Fruit fly (Drosophila melanogaster) whole organism, embryonic: ENCODE data around the gene ClpX.
A peak's percentile ranks its signal among the peaks of the same experiment; 100 is the strongest.

Experiments
- Abd-B ChIP-seq: fragments of 200-800 bp; sonication (Bioruptor generic); optimal IDR thresholded peaks from 2 replicates; lab custom pipeline; 2018; ENCODE audit warnings: missing biosample characterization, mild to moderate bottlenecking, missing genetic modification characterization, moderate library complexity
- Antp ChIP-seq: fragments of 200-800 bp; sonication (Bioruptor generic); optimal IDR thresholded peaks from 3 replicates; lab custom pipeline; 2016; ENCODE audit warnings: missing biosample characterization, missing genetic modification characterization
- Blimp-1 ChIP-seq: fragments of 200-800 bp; sonication (Bioruptor generic); optimal IDR thresholded peaks from 3 replicates; lab custom pipeline; 2018; ENCODE audit warnings: missing biosample characterization, missing genetic modification characterization, mild to moderate bottlenecking, moderate library complexity, missing genetic modification reagents
- CG10274 ChIP-seq: fragments of 200-800 bp; sonication (Bioruptor generic); optimal IDR thresholded peaks from 3 replicates; lab custom pipeline; 2017; ENCODE audit warnings: missing biosample characterization, mild to moderate bottlenecking, missing genetic modification characterization
- CG10431 ChIP-seq: fragments of 200-800 bp; sonication (Bioruptor generic); optimal IDR thresholded peaks from 3 replicates; lab custom pipeline; 2018; ENCODE audit warnings: missing biosample characterization, mild to moderate bottlenecking, missing genetic modification characterization
- CG10959 ChIP-seq: fragments of 200-800 bp; sonication (Bioruptor generic); IDR thresholded peaks from 2 replicates; pipeline ENCODE4 v1.3.6; 2022; ENCODE audit warnings: missing biosample characterization, missing genetic modification characterization
- CG10979 ChIP-seq: fragments of 200-800 bp; sonication (Bioruptor generic); optimal IDR thresholded peaks from 2 replicates; lab custom pipeline; 2018; ENCODE audit warnings: missing biosample characterization, mild to moderate bottlenecking, missing genetic modification characterization, moderate library complexity
- CG14014 ChIP-seq: fragments of 200-800 bp; sonication (Bioruptor generic); IDR thresholded peaks from 2 replicates; pipeline ENCODE4 v1.3.6; 2022; ENCODE audit warnings: missing biosample characterization, missing genetic modification characterization
- CG14441 ChIP-seq: fragments of 200-800 bp; sonication (Bioruptor generic); IDR thresholded peaks from 2 replicates; pipeline ENCODE4 v1.3.6; 2022; ENCODE audit warnings: missing biosample characterization, missing genetic modification characterization
- CG16813 ChIP-seq: fragments of 200-800 bp; sonication (Bioruptor generic); IDR thresholded peaks from 3 replicates; pipeline ENCODE4 v1.3.6; 2022; ENCODE audit warnings: missing biosample characterization, missing genetic modification characterization; ENCODE audit not compliant: partially characterized antibody
- CG18262 ChIP-seq: fragments of 200-800 bp; optimal IDR thresholded peaks from 3 replicates; lab custom pipeline; 2019; ENCODE audit warnings: missing biosample characterization, mild to moderate bottlenecking, missing genetic modification characterization, moderate library complexity
- CG18619 ChIP-seq: fragments of 200-800 bp; sonication (Bioruptor generic); optimal IDR thresholded peaks from 3 replicates; lab custom pipeline; 2017; ENCODE audit warnings: missing biosample characterization, mild to moderate bottlenecking, missing genetic modification characterization
- CG30020 ChIP-seq: fragments of 200-800 bp; optimal IDR thresholded peaks from 2 replicates; lab custom pipeline; 2019; ENCODE audit warnings: missing biosample characterization, mild to moderate bottlenecking, missing genetic modification characterization, moderate library complexity
- CG31441 ChIP-seq: fragments of 200-800 bp; sonication (Bioruptor generic); IDR thresholded peaks from 2 replicates; pipeline ENCODE4 v1.3.6; 2022; ENCODE audit warnings: missing biosample characterization, missing genetic modification characterization
- CG3163 ChIP-seq: fragments of 200-800 bp; sonication (Bioruptor generic); optimal IDR thresholded peaks from 3 replicates; lab custom pipeline; 2016; ENCODE audit warnings: missing biosample characterization, missing genetic modification characterization
- CG32772 ChIP-seq: fragments of 200-800 bp; sonication (Bioruptor generic); IDR thresholded peaks from 2 replicates; pipeline ENCODE4 v1.3.6; 2022; ENCODE audit warnings: missing biosample characterization, missing genetic modification characterization
- CG8924 ChIP-seq: fragments of 200-800 bp; optimal IDR thresholded peaks from 3 replicates; lab custom pipeline; 2019; ENCODE audit warnings: missing biosample characterization, mild to moderate bottlenecking, missing genetic modification characterization, moderate library complexity
- CG9215 ChIP-seq: fragments of 200-800 bp; sonication (Bioruptor generic); IDR thresholded peaks from 2 replicates; pipeline ENCODE4 v1.3.6; 2022; ENCODE audit warnings: missing biosample characterization, missing genetic modification characterization
- CkIIα-i1 ChIP-seq: fragments of 200-800 bp; sonication (Bioruptor generic); IDR thresholded peaks from 2 replicates; pipeline ENCODE4 v1.3.6; 2022; ENCODE audit warnings: missing biosample characterization, missing genetic modification characterization
- Deaf1 ChIP-seq: fragments of 200-800 bp; optimal IDR thresholded peaks from 3 replicates; lab custom pipeline; 2019; ENCODE audit warnings: missing biosample characterization, mild to moderate bottlenecking, missing genetic modification characterization, moderate library complexity
- Dek ChIP-seq: fragments of 200-800 bp; sonication (Bioruptor generic); optimal IDR thresholded peaks from 3 replicates; lab custom pipeline; 2019; ENCODE audit warnings: missing biosample characterization, mild to moderate bottlenecking, missing genetic modification characterization, moderate library complexity
- Ets65A ChIP-seq: fragments of 200-800 bp; sonication (Bioruptor generic); peaks from one replicate; lab custom pipeline; 2016; ENCODE audit warnings: missing biosample characterization, missing genetic modification characterization
- H2.0 ChIP-seq: fragments of 200-800 bp; sonication (Bioruptor generic); IDR thresholded peaks from 2 replicates; pipeline ENCODE4 v1.3.6; 2022; ENCODE audit warnings: missing biosample characterization, missing genetic modification characterization
- HmgD ChIP-seq: fragments of 200-800 bp; sonication (Bioruptor generic); optimal IDR thresholded peaks from 3 replicates; lab custom pipeline; 2016; ENCODE audit warnings: missing biosample characterization, missing genetic modification characterization
- HmgZ ChIP-seq: fragments of 200-800 bp; sonication (Bioruptor generic); optimal IDR thresholded peaks from 2 replicates; lab custom pipeline; 2018; ENCODE audit warnings: missing biosample characterization, mild to moderate bottlenecking, missing genetic modification characterization
- Hr3 ChIP-seq: fragments of 200-800 bp; sonication (Bioruptor generic); optimal IDR thresholded peaks from 3 replicates; lab custom pipeline; 2016; ENCODE audit warnings: missing biosample characterization, missing genetic modification characterization
- MTF-1 ChIP-seq: fragments of 200-800 bp; sonication (Bioruptor generic); optimal IDR thresholded peaks from 2 replicates; lab custom pipeline; 2018; ENCODE audit warnings: missing biosample characterization, mild to moderate bottlenecking, missing genetic modification characterization, borderline replicate concordance
- Max ChIP-seq: fragments of 200-800 bp; sonication (Bioruptor generic); optimal IDR thresholded peaks from 2 replicates; lab custom pipeline; 2016; ENCODE audit warnings: missing biosample characterization, mild to moderate bottlenecking, missing genetic modification characterization
- Myb ChIP-seq: fragments of 200-800 bp; sonication (Bioruptor generic); optimal IDR thresholded peaks from 2 replicates; lab custom pipeline; 2016; ENCODE audit warnings: missing biosample characterization, missing genetic modification characterization
- NFAT ChIP-seq: fragments of 200-800 bp; sonication (Bioruptor generic); IDR thresholded peaks from 2 replicates; pipeline ENCODE4 v1.3.6; 2022; ENCODE audit warnings: missing biosample characterization, missing genetic modification characterization
- PHDP ChIP-seq: fragments of 200-800 bp; sonication (Bioruptor generic); optimal IDR thresholded peaks from 3 replicates; lab custom pipeline; 2018; ENCODE audit warnings: missing biosample characterization, mild to moderate bottlenecking, missing genetic modification characterization, moderate library complexity
- Ptx1 ChIP-seq: fragments of 200-800 bp; sonication (Bioruptor generic); IDR thresholded peaks from 2 replicates; pipeline ENCODE4 v1.3.6; 2022; ENCODE audit warnings: missing biosample characterization, missing genetic modification characterization
- aop ChIP-seq: fragments of 200-800 bp; sonication (Bioruptor generic); IDR thresholded peaks from 2 replicates; pipeline ENCODE4 v1.3.6; 2022; ENCODE audit warnings: missing biosample characterization, missing genetic modification characterization
- bowl ChIP-seq: fragments of 200-800 bp; sonication (Bioruptor generic); IDR thresholded peaks from 2 replicates; pipeline ENCODE4 v1.3.6; 2022; ENCODE audit warnings: missing biosample characterization, missing genetic modification characterization
- grn ChIP-seq: fragments of 200-800 bp; sonication (Bioruptor generic); optimal IDR thresholded peaks from 3 replicates; lab custom pipeline; 2017; ENCODE audit warnings: missing biosample characterization, missing genetic modification characterization
- hbn ChIP-seq: fragments of 200-800 bp; sonication (Bioruptor generic); IDR thresholded peaks from 2 replicates; pipeline ENCODE4 v1.3.6; 2022; ENCODE audit warnings: missing biosample characterization, missing genetic modification characterization; ENCODE audit not compliant: partially characterized antibody
- jing ChIP-seq: fragments of 200-800 bp; sonication (Bioruptor generic); optimal IDR thresholded peaks from 2 replicates; lab custom pipeline; 2018; ENCODE audit warnings: missing biosample characterization, mild to moderate bottlenecking, missing genetic modification characterization
- kni ChIP-seq: fragments of 200-800 bp; sonication (Bioruptor generic); optimal IDR thresholded peaks from 3 replicates; lab custom pipeline; 2017; ENCODE audit warnings: mild to moderate bottlenecking, missing biosample characterization, missing genetic modification reagents, missing genetic modification characterization
- lab ChIP-seq: fragments of 200-800 bp; sonication (Bioruptor generic); optimal IDR thresholded peaks from 3 replicates; lab custom pipeline; 2017; ENCODE audit warnings: missing biosample characterization, missing genetic modification characterization, mild to moderate bottlenecking, moderate library complexity, missing genetic modification reagents
- lola ChIP-seq, 3 experiments: fragments of >200 bp in 2 of 3; fragments of 200-800 bp in 1 of 3; sonication (Bioruptor generic) in 1 of 3; optimal IDR thresholded peaks; 2 replicates each; lab custom pipeline; 2017 to 2019; ENCODE audit warnings: missing biosample characterization in 3 of 3, missing genetic modification characterization in 3 of 3, mild to moderate bottlenecking in 1 of 3, moderate library complexity in 1 of 3
- luna ChIP-seq: fragments of 200-800 bp; sonication (Bioruptor generic); optimal IDR thresholded peaks from 2 replicates; lab custom pipeline; 2016; ENCODE audit warnings: missing biosample characterization, missing genetic modification characterization
- nau ChIP-seq: fragments of 200-800 bp; sonication (Bioruptor generic); optimal IDR thresholded peaks from 3 replicates; lab custom pipeline; 2017; ENCODE audit warnings: missing biosample characterization, mild to moderate bottlenecking, missing genetic modification characterization, missing genetic modification reagents
- pita ChIP-seq: fragments of 200-800 bp; sonication (Bioruptor generic); optimal IDR thresholded peaks from 2 replicates; lab custom pipeline; 2017; ENCODE audit warnings: missing biosample characterization, mild to moderate bottlenecking, missing genetic modification characterization
- schlank ChIP-seq: fragments of 200-800 bp; sonication (Bioruptor generic); optimal IDR thresholded peaks from 2 replicates; lab custom pipeline; 2018; ENCODE audit warnings: missing biosample characterization, mild to moderate bottlenecking, missing genetic modification characterization
- sens ChIP-seq: fragments of 200-800 bp; sonication (Bioruptor generic); peaks from one replicate; lab custom pipeline; 2016; ENCODE audit warnings: missing biosample characterization, missing genetic modification characterization
- sima ChIP-seq: fragments of 200-800 bp; sonication (Bioruptor generic); optimal IDR thresholded peaks from 2 replicates; lab custom pipeline; 2016; ENCODE audit warnings: missing biosample characterization, missing genetic modification characterization
- slou ChIP-seq: fragments of 200-800 bp; sonication (Bioruptor generic); optimal IDR thresholded peaks from 3 replicates; lab custom pipeline; 2016; ENCODE audit warnings: missing biosample characterization, missing genetic modification characterization
- sob ChIP-seq: fragments of 200-800 bp; sonication (Bioruptor generic); IDR thresholded peaks from 2 replicates; pipeline ENCODE4 v1.3.6; 2022; ENCODE audit warnings: missing biosample characterization, missing genetic modification characterization
- trh ChIP-seq: fragments of 200-800 bp; sonication (Bioruptor generic); optimal IDR thresholded peaks from 2 replicates; lab custom pipeline; 2016; ENCODE audit warnings: missing biosample characterization, missing genetic modification characterization
- zen ChIP-seq: fragments of 200-800 bp; sonication (Bioruptor generic); optimal IDR thresholded peaks from 3 replicates; lab custom pipeline; 2018; ENCODE audit warnings: missing biosample characterization, mild to moderate bottlenecking, missing genetic modification characterization, moderate library complexity

ClpX gene

DNA sequence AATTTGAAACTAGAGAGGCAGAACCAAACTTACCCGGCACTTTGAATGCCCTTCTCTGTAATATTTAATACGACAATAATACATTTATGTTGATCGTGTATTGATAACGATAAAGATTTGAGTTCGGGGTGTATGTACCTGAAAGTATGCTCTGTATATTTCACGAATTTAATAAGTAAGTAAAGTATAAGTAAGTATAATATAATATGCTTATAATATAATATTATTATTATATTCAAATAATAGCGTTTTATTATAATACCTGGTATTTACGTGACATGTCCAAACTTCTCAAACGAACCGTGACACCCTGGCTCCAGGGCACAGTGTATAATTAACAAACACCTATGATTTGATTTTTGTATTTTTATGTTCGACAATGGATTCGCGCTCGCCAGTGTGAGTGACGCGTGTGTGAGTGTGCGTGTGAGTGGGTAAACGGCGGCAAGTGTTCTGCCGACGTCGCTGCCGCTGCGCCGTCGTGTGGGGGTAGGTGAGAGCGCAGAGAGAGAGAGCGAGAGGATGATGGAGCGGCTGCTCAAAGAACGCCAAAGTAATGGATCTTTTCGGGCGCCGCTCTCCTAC is 13.8 kb downstream of the ClpX start (continued):
- TF ChIP-seq sima (GFP tag; lab: Kevin White, UChicago) (no peak), CG18262 (peak; percentile 64), Deaf1 (peak; percentile 66), Antp (GFP tag; lab: Kevin White, UChicago) (no peak), bowl (GFP tag; lab: Robert Waterston, UW) (no peak; the same call in 1 of the 2 replicates), Dek (peak; percentile 78), luna (GFP tag; lab: Kevin White, UChicago) (no peak), lola (GFP tag; optimal IDR thresholded peaks at IDR 0.05; lab: Kevin White, UChicago) (peak in 1 of 3 experiments; percentile 15), Abd-B (GFP tag; lab: Kevin White, UChicago) (peak; percentile 66), CG16813 (GFP tag; lab: Robert Waterston, UW) (no peak), CG10979 (tag; lab: Kevin White, UChicago) (peak; percentile 75), HmgD (GFP tag; lab: Kevin White, UChicago) (no peak), CG32772 (GFP tag; lab: Robert Waterston, UW) (no peak), MTF-1 (GFP tag; lab: Kevin White, UChicago) (peak; percentile 23), slou (GFP tag; lab: Kevin White, UChicago) (no peak), CG3163 (GFP tag; lab: Kevin White, UChicago) (no peak), hbn (GFP tag; lab: Robert Waterston, UW) (peak; percentile 21; the same call in 1 of the 2 replicates), sob (GFP tag; lab: Robert Waterston, UW) (peak; percentile 58; the same call in 1 of the 2 replicates), CkIIα-i1 (no peak), aop (GFP tag; lab: Robert Waterston, UW) (no peak), CG30020 (tag; lab: Kevin White, UChicago) (no peak), PHDP (peak; percentile 85), HmgZ (tag; lab: Kevin White, UChicago) (peak; percentile 48), trh (no peak), CG14441 (GFP tag; lab: Robert Waterston, UW) (peak; percentile 50), Max (GFP tag; lab: Kevin White, UChicago) (peak; percentile 47), Ptx1 (GFP tag; lab: Robert Waterston, UW) (peak; percentile 62), pita (no peak), sens (GFP tag; lab: Kevin White, UChicago) (peak; percentile 47), lab (GFP tag; lab: Kevin White, UChicago) (peak; percentile 91), Hr3 (GFP tag; lab: Kevin White, UChicago) (peak; percentile 67), CG10959 (GFP tag; lab: Robert Waterston, UW) (no peak), grn (no peak), Blimp-1 (GFP tag; lab: Kevin White, UChicago) (peak; percentile 76), H2.0 (GFP tag; lab: Robert Waterston, UW) (no peak; the same call in 1 of the 2 replicates), NFAT (GFP tag; lab: Robert Waterston, UW) (no peak), CG9215 (peak; percentile 69), CG14014 (peak; percentile 60), CG10431 (GFP tag; lab: Kevin White, UChicago) (no peak), zen (tag; lab: Kevin White, UChicago) (peak; percentile 40), CG8924 (tag; lab: Kevin White, UChicago) (peak; percentile 87), jing (GFP tag; lab: Kevin White, UChicago) (peak; percentile 12), nau (no peak), schlank (tag; lab: Kevin White, UChicago) (peak; percentile 45), CG18619 (GFP tag; lab: Kevin White, UChicago) (peak; percentile 72), Ets65A (GFP tag; lab: Kevin White, UChicago) (no peak), Myb (GFP tag; lab: Kevin White, UChicago) (no peak), CG10274 (GFP tag; lab: Kevin White, UChicago) (peak; percentile 80), CG31441 (GFP tag; lab: Robert Waterston, UW) (peak; percentile 77), kni (no peak)
